Worm (Caenorhabditis elegans) whole organism, late embryonic: ENCODE measurements around the gene Y73B6BL.29.

Source experiments
- dve-1 ChIP-seq: sonication (generic microtip); optimal IDR thresholded peaks from 2 replicates; lab custom pipeline; 2017; ENCODE audit warnings: antibody characterized with exemption, mild to moderate bottlenecking, missing genetic modification characterization, missing compliant biosample characterization
- eyg-1 ChIP-seq: sonication (generic microtip); optimal IDR thresholded peaks from 2 replicates; lab custom pipeline; 2016; ENCODE audit warnings: missing genotype, missing genetic modification characterization, missing compliant biosample characterization
- nhr-11 ChIP-seq: fragments of 150-350 bp; optimal IDR thresholded peaks from 2 replicates; lab custom pipeline; 2014; ENCODE audit warnings: missing biosample characterization, missing genetic modification characterization

DNA sequence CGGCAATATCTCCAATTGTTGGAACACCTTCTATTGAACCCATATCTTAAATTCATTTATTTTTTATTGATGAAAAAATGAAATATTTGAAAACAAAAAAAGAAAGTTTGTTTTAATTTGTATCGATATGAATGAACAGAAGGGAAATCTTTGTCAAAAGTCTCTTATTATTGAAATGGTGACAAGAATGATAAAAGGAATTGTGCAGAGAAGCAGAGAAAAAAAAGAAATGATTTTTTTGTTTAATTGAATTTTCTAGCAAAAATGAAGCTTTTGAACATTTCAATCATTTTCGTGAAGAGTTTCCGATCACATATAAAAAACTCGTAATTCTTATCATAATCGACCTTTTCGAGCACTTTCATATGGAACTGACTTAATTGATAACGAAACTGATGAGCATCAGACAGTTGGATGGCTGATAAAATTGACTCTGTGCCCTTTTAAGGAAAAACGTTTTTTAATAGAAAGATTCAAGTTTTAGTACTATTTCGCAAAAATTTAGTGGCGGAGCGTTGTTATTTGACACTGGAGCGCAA lies 46.0 kb upstream of the Y73B6BL.29 start, which contains the start of the genes aat-4 and T13A10.1:
- TF ChIP-seq dve-1 (tag; lab: Kevin White, UChicago) (no peak), eyg-1 (tag; lab: Kevin White, UChicago) (no peak), nhr-11 (tag; lab: Kevin White, UChicago) (no peak)
